Fruit fly (Drosophila melanogaster) whole organism, pupa: ENCODE measurements around the gene par-6.

Source experiments
- CG10348 ChIP-seq: fragments of 200-800 bp; sonication (Bioruptor generic); IDR thresholded peaks from 2 replicates; pipeline ENCODE4 v1.3.6; 2022; ENCODE audit warnings: missing biosample characterization, missing genetic modification characterization
- CG12605 ChIP-seq: fragments of 200-800 bp; sonication (Bioruptor generic); IDR thresholded peaks from 2 replicates; pipeline ENCODE4 v1.3.6; 2022; ENCODE audit warnings: missing biosample characterization, missing genetic modification characterization
- CG13204 ChIP-seq: fragments of 200-800 bp; sonication (Bioruptor generic); optimal IDR thresholded peaks from 2 replicates; lab custom pipeline; 2018; ENCODE audit warnings: missing biosample characterization, mild to moderate bottlenecking, missing genetic modification characterization, moderate library complexity
- CG14655 ChIP-seq: fragments of 200-800 bp; sonication (Bioruptor generic); optimal IDR thresholded peaks from 3 replicates; lab custom pipeline; 2017; ENCODE audit warnings: mild to moderate bottlenecking, missing biosample characterization, missing genetic modification reagents, missing genetic modification characterization
- CG15710 ChIP-seq: fragments of 200-800 bp; sonication (Bioruptor generic); optimal IDR thresholded peaks from 2 replicates; lab custom pipeline; 2018; ENCODE audit warnings: missing biosample characterization, mild to moderate bottlenecking, missing genetic modification characterization, moderate library complexity
- CG17806 ChIP-seq: fragments of 200-800 bp; sonication (Bioruptor generic); optimal IDR thresholded peaks from 2 replicates; lab custom pipeline; 2018; ENCODE audit warnings: missing biosample characterization, mild to moderate bottlenecking, missing genetic modification characterization, moderate library complexity
- CG32121 ChIP-seq: fragments of 200-800 bp; sonication (Bioruptor generic); IDR thresholded peaks from 2 replicates; pipeline ENCODE4 v1.3.6; 2022; ENCODE audit warnings: missing biosample characterization, missing genetic modification characterization
- CG34367 ChIP-seq: fragments of 200-800 bp; sonication (Bioruptor generic); optimal IDR thresholded peaks from 2 replicates; lab custom pipeline; 2018; ENCODE audit warnings: missing biosample characterization, mild to moderate bottlenecking, missing genetic modification characterization
- CG4496 ChIP-seq: fragments of 200-800 bp; sonication (Bioruptor generic); IDR thresholded peaks from 3 replicates; pipeline ENCODE4 v1.3.6; 2022; ENCODE audit warnings: missing biosample characterization, missing genetic modification characterization
- CG8159 ChIP-seq: fragments of 200-800 bp; sonication (Bioruptor generic); optimal IDR thresholded peaks from 3 replicates; lab custom pipeline; 2018; ENCODE audit warnings: missing biosample characterization, mild to moderate bottlenecking, missing genetic modification characterization, moderate library complexity
- CG8301 ChIP-seq: fragments of 200-800 bp; sonication (Bioruptor generic); optimal IDR thresholded peaks from 2 replicates; lab custom pipeline; 2018; ENCODE audit warnings: missing biosample characterization, mild to moderate bottlenecking, missing genetic modification characterization
- CG9948 ChIP-seq: fragments of 200-800 bp; sonication (Bioruptor generic); optimal IDR thresholded peaks from 2 replicates; lab custom pipeline; 2018; ENCODE audit warnings: missing biosample characterization, mild to moderate bottlenecking, missing genetic modification characterization, moderate library complexity
- D1 ChIP-seq: fragments of 200-800 bp; sonication (Bioruptor generic); optimal IDR thresholded peaks from 2 replicates; lab custom pipeline; 2018; ENCODE audit warnings: missing biosample characterization, mild to moderate bottlenecking, missing genetic modification characterization, moderate library complexity
- EcR ChIP-seq: fragments of 200-800 bp; sonication (Bioruptor generic); optimal IDR thresholded peaks from 3 replicates; lab custom pipeline; 2019; ENCODE audit warnings: missing biosample characterization, missing genetic modification characterization, mild to moderate bottlenecking, moderate library complexity, missing genetic modification reagents
- Ets98B ChIP-seq: fragments of 200-800 bp; sonication (Bioruptor generic); IDR thresholded peaks from 2 replicates; pipeline ENCODE4 v1.3.6; 2022; ENCODE audit warnings: missing biosample characterization, missing genetic modification characterization
- Pif1A ChIP-seq: fragments of 200-800 bp; sonication (Bioruptor generic); optimal IDR thresholded peaks from 3 replicates; lab custom pipeline; 2016; ENCODE audit warnings: missing biosample characterization, missing genetic modification characterization
- Pif1B ChIP-seq: fragments of 200-800 bp; sonication (Bioruptor generic); optimal IDR thresholded peaks from 3 replicates; lab custom pipeline; 2016; ENCODE audit warnings: missing biosample characterization, missing genetic modification characterization
- Snoo ChIP-seq: fragments of 200-800 bp; sonication (Bioruptor generic); optimal IDR thresholded peaks from 3 replicates; lab custom pipeline; 2017; ENCODE audit warnings: missing biosample characterization, mild to moderate bottlenecking, missing genetic modification characterization, inconsistent platforms
- fd96Ca ChIP-seq: fragments of 200-800 bp; sonication (Bioruptor generic); IDR thresholded peaks from 3 replicates; pipeline ENCODE4 v1.3.6; 2022; ENCODE audit warnings: missing biosample characterization, missing genetic modification characterization
- gl ChIP-seq: fragments of 200-800 bp; sonication (Bioruptor generic); optimal IDR thresholded peaks from 2 replicates; lab custom pipeline; 2018; ENCODE audit warnings: missing biosample characterization, mild to moderate bottlenecking, missing genetic modification characterization
- rn ChIP-seq: fragments of 200-800 bp; sonication (Bioruptor generic); IDR thresholded peaks from 2 replicates; pipeline ENCODE4 v1.3.6; 2022; ENCODE audit warnings: missing biosample characterization, missing genetic modification characterization

Gene par-6

dm6 chrX:17737024-17737685 is 34.0 kb downstream of the par-6 start:
- TF ChIP-seq EcR (GFP tag; lab: Kevin White, UChicago): peak; percentile 5
- no peak for TF ChIP-seq CG13204
- no peak for TF ChIP-seq Snoo (tag; lab: Kevin White, UChicago)
- TF ChIP-seq CG4496: no peak
- TF ChIP-seq CG9948 (tag; lab: Kevin White, UChicago): no peak

dm6 chrX:17737812-17738473 is 34.8 kb downstream of the par-6 start:
- TF ChIP-seq gl (tag; lab: Kevin White, UChicago): no peak
- no peak for TF ChIP-seq CG32121 (GFP tag; lab: Robert Waterston, UW)
- no peak for TF ChIP-seq EcR (GFP tag; lab: Kevin White, UChicago)
- no peak for TF ChIP-seq CG10348 (GFP tag; lab: Robert Waterston, UW)
- peak; percentile 60 for TF ChIP-seq CG12605
- peak; percentile 32; the same call in 1 of the 2 replicates for TF ChIP-seq Ets98B
- TF ChIP-seq CG8301 (tag; lab: Kevin White, UChicago): peak; percentile 28
- TF ChIP-seq CG15710 (tag; lab: Kevin White, UChicago): peak; percentile 49
- TF ChIP-seq D1: no peak
- TF ChIP-seq CG14655 (GFP tag; lab: Kevin White, UChicago): peak; percentile 61
- peak; percentile 45 for TF ChIP-seq CG17806 (tag; lab: Kevin White, UChicago)
- TF ChIP-seq CG8159 (tag; lab: Kevin White, UChicago): peak; percentile 7
- no peak for TF ChIP-seq Snoo (tag; lab: Kevin White, UChicago)
- TF ChIP-seq rn (GFP tag; lab: Robert Waterston, UW): no peak
- peak; percentile 45 for TF ChIP-seq CG9948 (tag; lab: Kevin White, UChicago)
- peak; percentile 25 for TF ChIP-seq CG34367 (tag; lab: Kevin White, UChicago)
- TF ChIP-seq Pif1B (GFP tag; lab: Kevin White, UChicago): no peak
- TF ChIP-seq Pif1A (GFP tag; lab: Kevin White, UChicago): no peak
- TF ChIP-seq CG4496: 0 out of 3 replicates have a peak, but pooled peaks have one; percentile 53
- TF ChIP-seq fd96Ca (GFP tag; lab: Robert Waterston, UW): 0 out of 3 replicates have a peak, but pooled peaks have one; percentile 31
- TF ChIP-seq CG13204: no peak

DNA sequence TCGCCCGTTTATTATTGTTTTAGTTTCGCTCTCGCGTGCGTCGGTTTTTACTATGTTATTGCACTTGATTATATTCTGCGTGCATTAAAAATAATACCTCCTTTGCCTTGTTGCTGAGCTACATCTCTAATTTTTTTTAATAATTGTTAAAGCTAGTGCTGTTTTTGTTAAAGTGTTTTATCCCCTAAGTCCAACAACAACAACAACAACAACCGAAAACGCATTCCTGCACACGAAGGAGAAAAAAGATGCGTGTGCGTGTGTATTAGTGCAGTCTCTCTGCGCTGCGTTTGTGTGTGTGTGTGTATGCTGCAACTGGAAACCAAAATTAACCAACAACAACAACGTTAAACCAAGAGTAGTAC is 35.3 kb downstream of the par-6 start:
- TF ChIP-seq CG4496 (peak; percentile 17; the same call in 1 of the 3 replicates), Pif1A (GFP tag; lab: Kevin White, UChicago) (peak; percentile 1), CG8301 (tag; lab: Kevin White, UChicago) (no peak)
- TF ChIP-seq, all 21 proteins: peak for 2

DNA sequence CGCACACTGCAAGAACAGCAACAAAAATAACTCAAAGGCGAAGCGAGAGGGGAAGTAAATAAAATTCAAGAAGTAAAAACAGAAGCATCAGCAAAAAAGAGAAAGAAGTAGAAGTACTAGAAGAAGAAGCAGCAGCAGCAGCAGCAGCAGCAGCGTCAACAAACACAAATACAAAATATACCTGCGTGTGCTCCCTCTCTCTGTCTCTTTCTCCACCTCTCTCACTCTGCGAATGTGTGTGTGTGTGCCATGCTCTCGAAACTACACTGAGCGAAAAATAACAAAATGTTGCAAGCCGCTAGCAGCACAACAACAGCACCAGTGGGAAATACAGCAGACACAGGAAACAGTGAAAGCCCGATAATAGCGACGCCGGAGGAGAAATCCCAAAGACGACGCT is 35.8 kb downstream of the par-6 start:
- TF ChIP-seq CG32121 (GFP tag; lab: Robert Waterston, UW) (0 out of 2 replicates have a peak, but pooled peaks have one; percentile 17), CG4496 (0 out of 3 replicates have a peak, but pooled peaks have one; percentile 35), CG12605 (0 out of 2 replicates have a peak, but pooled peaks have one; percentile 14), CG14655 (GFP tag; lab: Kevin White, UChicago) (peak; percentile 25), CG15710 (tag; lab: Kevin White, UChicago) (no peak), Snoo (tag; lab: Kevin White, UChicago) (no peak), Pif1B (GFP tag; lab: Kevin White, UChicago) (no peak), Ets98B (no peak)

dm6 chrX:17739974-17740373 is 36.8 kb downstream of the par-6 start:
- TF ChIP-seq CG15710 (tag; lab: Kevin White, UChicago) (no peak), rn (GFP tag; lab: Robert Waterston, UW) (no peak), CG10348 (GFP tag; lab: Robert Waterston, UW) (no peak), CG9948 (tag; lab: Kevin White, UChicago) (no peak), CG34367 (tag; lab: Kevin White, UChicago) (no peak), Pif1B (GFP tag; lab: Kevin White, UChicago) (no peak), Ets98B (no peak), EcR (GFP tag; lab: Kevin White, UChicago) (no peak), CG12605 (no peak), CG17806 (tag; lab: Kevin White, UChicago) (no peak), CG4496 (no peak)

DNA sequence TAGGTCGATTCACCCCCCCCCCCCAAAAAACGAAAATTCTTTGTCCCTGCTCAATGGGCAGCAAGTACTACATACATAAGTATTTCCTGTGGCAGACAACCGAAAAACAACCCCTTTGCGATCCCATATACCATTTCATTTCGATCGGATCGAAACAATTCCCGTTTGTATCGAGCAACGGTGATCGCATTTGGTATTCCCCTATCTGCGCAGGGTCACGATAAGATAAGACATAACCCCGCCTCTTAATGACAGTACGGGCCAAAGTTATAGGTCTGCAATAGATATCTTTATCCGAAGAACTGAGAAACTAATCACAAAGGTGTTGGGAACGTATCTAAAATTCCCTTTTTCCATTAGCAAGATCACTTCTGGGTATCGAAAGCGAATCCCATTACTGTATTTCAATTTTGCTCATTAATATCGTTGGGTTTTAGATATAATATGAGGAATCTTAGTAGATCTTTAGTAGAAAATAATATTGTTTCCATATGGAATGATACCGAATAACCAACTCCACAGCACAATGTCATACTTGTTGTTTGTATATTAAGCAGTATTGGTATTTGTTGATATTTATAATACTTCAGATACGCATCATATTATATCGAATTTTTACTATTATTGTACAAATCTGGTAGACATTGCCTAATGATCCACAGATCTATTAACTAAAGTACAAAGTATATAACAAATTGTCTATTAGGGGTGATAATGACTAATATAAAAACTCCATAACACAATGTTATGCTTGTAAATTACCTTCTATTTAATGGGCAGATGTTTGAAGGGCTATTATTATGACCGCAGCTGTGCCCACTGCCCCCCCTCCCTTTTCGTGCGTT is 38.1 kb downstream of the par-6 start:
- no peak for TF ChIP-seq CG14655 (GFP tag; lab: Kevin White, UChicago)
- TF ChIP-seq D1: no peak
- TF ChIP-seq CG9948 (tag; lab: Kevin White, UChicago): no peak
- no peak for TF ChIP-seq EcR (GFP tag; lab: Kevin White, UChicago)
- TF ChIP-seq CG8159 (tag; lab: Kevin White, UChicago): no peak
- TF ChIP-seq Pif1B (GFP tag; lab: Kevin White, UChicago): no peak
- TF ChIP-seq gl (tag; lab: Kevin White, UChicago): no peak
- no peak for TF ChIP-seq CG17806 (tag; lab: Kevin White, UChicago)
- no peak for TF ChIP-seq CG15710 (tag; lab: Kevin White, UChicago)
- TF ChIP-seq CG10348 (GFP tag; lab: Robert Waterston, UW): no peak
- TF ChIP-seq CG13204: no peak
